Worm (Caenorhabditis elegans): Measurements from ENCODE around the gene cat-4.

cat-4 gene

ce11 chrV:10588694-10589093 is 24.0 kb downstream of the cat-4 start, which contains the start of gene srg-32:
srg-32 (minus strand) TSS chrV:10588794.
- TF ChIP-seq tra-4 (tag; optimal IDR thresholded peaks at IDR 0.05) = no peak
- TF ChIP-seq hmbx-1 (tag; optimal IDR thresholded peaks at IDR 0.05) = no peak
- no peak for TF ChIP-seq ceh-13 (GFP tag; optimal IDR thresholded peaks at IDR 0.05)

- TF ChIP-seq ceh-36 (tag; optimal IDR thresholded peaks at IDR 0.05) = no peak
- TF ChIP-seq tra-4 (tag; optimal IDR thresholded peaks at IDR 0.05) = no peak
- TF ChIP-seq ets-7 (tag; optimal IDR thresholded peaks at IDR 0.05) = no peak
- no peak for TF ChIP-seq ceh-13 (GFP tag; optimal IDR thresholded peaks at IDR 0.05)
- TF ChIP-seq tbx-11 (GFP tag; IDR thresholded peaks at IDR 0.05) = no peak
- no peak for TF ChIP-seq pes-1 (GFP tag; IDR thresholded peaks at IDR 0.05)
- TF ChIP-seq sea-1 (GFP tag; conservative IDR thresholded peaks at IDR 0.05) = no peak
- TF ChIP-seq F13C5.2 (tag; optimal IDR thresholded peaks at IDR 0.05) = no peak
- no peak for TF ChIP-seq tbx-37 (GFP tag; conservative IDR thresholded peaks at IDR 0.05)
- no peak for TF ChIP-seq aly-1 (tag; optimal IDR thresholded peaks at IDR 0.05)
- TF ChIP-seq hmbx-1 (tag; optimal IDR thresholded peaks at IDR 0.05) = no peak
- no peak for TF ChIP-seq ama-1 (optimal IDR thresholded peaks at IDR 0.05)
- no peak for TF ChIP-seq flt-1 (GFP tag; IDR thresholded peaks at IDR 0.05)
- TF ChIP-seq scrt-1 (GFP tag; IDR thresholded peaks at IDR 0.05) = no peak
- TF ChIP-seq hmg-4 (GFP tag; optimal IDR thresholded peaks at IDR 0.05) = no peak
- TF ChIP-seq B0310.2 (tag; optimal IDR thresholded peaks at IDR 0.05) = no peak
- TF ChIP-seq hnd-1 (tag; optimal IDR thresholded peaks at IDR 0.05) = no peak
These were observed 25.3 kb downstream of the cat-4 start, which contains the start of gene ttr-23 for ce11 chrV:10589774-10590528. ttr-23 (minus strand) TSS chrV:10589860.

ce11 chrV:10592479-10592878 is 27.8 kb downstream of the cat-4 start, which contains the start of gene T21C9.9:
T21C9.9 (minus strand) TSS chrV:10592579.
- no peak for TF ChIP-seq ceh-13 (GFP tag; optimal IDR thresholded peaks at IDR 0.05)
- no peak for TF ChIP-seq aly-1 (tag; optimal IDR thresholded peaks at IDR 0.05)
- no peak for TF ChIP-seq tbx-37 (GFP tag; conservative IDR thresholded peaks at IDR 0.05)
- TF ChIP-seq hnd-1 (tag; optimal IDR thresholded peaks at IDR 0.05) = no peak
- no peak for TF ChIP-seq ceh-36 (tag; optimal IDR thresholded peaks at IDR 0.05)
- TF ChIP-seq F13C5.2 (tag; optimal IDR thresholded peaks at IDR 0.05) = no peak
- no peak for TF ChIP-seq hmbx-1 (tag; optimal IDR thresholded peaks at IDR 0.05)
- no peak for TF ChIP-seq tbx-11 (GFP tag; IDR thresholded peaks at IDR 0.05)
- TF ChIP-seq B0310.2 (tag; optimal IDR thresholded peaks at IDR 0.05) = no peak
- no peak for TF ChIP-seq ets-7 (tag; optimal IDR thresholded peaks at IDR 0.05)
- no peak for TF ChIP-seq pes-1 (GFP tag; IDR thresholded peaks at IDR 0.05)
- no peak for TF ChIP-seq flt-1 (GFP tag; IDR thresholded peaks at IDR 0.05)
- TF ChIP-seq tra-4 (tag; optimal IDR thresholded peaks at IDR 0.05) = no peak
- TF ChIP-seq hmg-4 (GFP tag; optimal IDR thresholded peaks at IDR 0.05) = no peak
- TF ChIP-seq scrt-1 (GFP tag; IDR thresholded peaks at IDR 0.05) = no peak
- no peak for TF ChIP-seq ama-1 (optimal IDR thresholded peaks at IDR 0.05)
- no peak for TF ChIP-seq sea-1 (GFP tag; conservative IDR thresholded peaks at IDR 0.05)

- TF ChIP-seq F13C5.2 (tag; optimal IDR thresholded peaks at IDR 0.05) (no peak), ceh-36 (tag; optimal IDR thresholded peaks at IDR 0.05) (no peak)
These were observed 30.1 kb downstream of the cat-4 start, which contains the start of gene T21C9.11 for ce11 chrV:10594810-10595209. T21C9.11 (minus strand) TSS chrV:10594910.

- TF ChIP-seq B0310.2 (tag; optimal IDR thresholded peaks at IDR 0.05) = no peak
These were observed 32.6 kb downstream of the cat-4 start, which contains the start of gene T21C9.13 for ce11 chrV:10597234-10597633. T21C9.13 (plus strand) TSS chrV:10597266.

ce11 chrV:10598670-10599154 is 34.0 kb downstream of the cat-4 start, which contains the start of gene scpl-4:
scpl-4 (plus strand) TSS chrV:10599104.
- TF ChIP-seq pes-1 (GFP tag; IDR thresholded peaks at IDR 0.05) (no peak), ama-1 (optimal IDR thresholded peaks at IDR 0.05) (no peak), scrt-1 (GFP tag; IDR thresholded peaks at IDR 0.05) (no peak), hnd-1 (tag; optimal IDR thresholded peaks at IDR 0.05) (no peak), tra-4 (tag; optimal IDR thresholded peaks at IDR 0.05) (no peak), hmbx-1 (tag; optimal IDR thresholded peaks at IDR 0.05) (no peak), ets-7 (tag; optimal IDR thresholded peaks at IDR 0.05) (no peak), flt-1 (GFP tag; IDR thresholded peaks at IDR 0.05) (no peak), F13C5.2 (tag; optimal IDR thresholded peaks at IDR 0.05) (no peak), tbx-11 (GFP tag; IDR thresholded peaks at IDR 0.05) (no peak), B0310.2 (tag; optimal IDR thresholded peaks at IDR 0.05) (no peak), ceh-36 (tag; optimal IDR thresholded peaks at IDR 0.05) (no peak), ceh-13 (GFP tag; optimal IDR thresholded peaks at IDR 0.05) (no peak), tbx-37 (GFP tag; conservative IDR thresholded peaks at IDR 0.05) (no peak), sea-1 (GFP tag; conservative IDR thresholded peaks at IDR 0.05) (no peak), hmg-4 (GFP tag; optimal IDR thresholded peaks at IDR 0.05) (no peak), aly-1 (tag; optimal IDR thresholded peaks at IDR 0.05) (no peak)

- TF ChIP-seq ama-1 (optimal IDR thresholded peaks at IDR 0.05) (no peak), ceh-36 (tag; optimal IDR thresholded peaks at IDR 0.05) (no peak), hmg-4 (GFP tag; optimal IDR thresholded peaks at IDR 0.05) (no peak), ceh-13 (GFP tag; optimal IDR thresholded peaks at IDR 0.05) (no peak), scrt-1 (GFP tag; IDR thresholded peaks at IDR 0.05) (no peak), hmbx-1 (tag; optimal IDR thresholded peaks at IDR 0.05) (no peak), F13C5.2 (tag; optimal IDR thresholded peaks at IDR 0.05) (no peak), pes-1 (GFP tag; IDR thresholded peaks at IDR 0.05) (no peak), tra-4 (tag; optimal IDR thresholded peaks at IDR 0.05) (no peak), tbx-37 (GFP tag; conservative IDR thresholded peaks at IDR 0.05) (no peak), hnd-1 (tag; optimal IDR thresholded peaks at IDR 0.05) (no peak), flt-1 (GFP tag; IDR thresholded peaks at IDR 0.05) (no peak), ets-7 (tag; optimal IDR thresholded peaks at IDR 0.05) (no peak), sea-1 (GFP tag; conservative IDR thresholded peaks at IDR 0.05) (no peak), tbx-11 (GFP tag; IDR thresholded peaks at IDR 0.05) (no peak), aly-1 (tag; optimal IDR thresholded peaks at IDR 0.05) (no peak), B0310.2 (tag; optimal IDR thresholded peaks at IDR 0.05) (no peak)
These were observed 37.6 kb downstream of the cat-4 start, which contains the start of gene H27A22.1 for ce11 chrV:10602051-10602937. H27A22.1 (plus strand) TSS chrV:10602555.

Measured in whole organism, early embryonic.